Fruit fly (Drosophila melanogaster) Kc167 (cell line): ENCODE data around the gene Cdc50.

ENCODE experiments used
- Sin3A ChIP-seq: fragments of >200 bp; optimal IDR thresholded peaks from 2 replicates; lab custom pipeline; 2018; ENCODE audit warnings: missing external identifiers
- insv ChIP-seq: fragments of >200 bp; optimal IDR thresholded peaks from 3 replicates; lab custom pipeline; 2018; ENCODE audit warnings: missing external identifiers
- psq ChIP-seq: fragments of >200 bp; optimal IDR thresholded peaks from 2 replicates; lab custom pipeline; 2017; ENCODE audit warnings: missing external identifiers

DNA sequence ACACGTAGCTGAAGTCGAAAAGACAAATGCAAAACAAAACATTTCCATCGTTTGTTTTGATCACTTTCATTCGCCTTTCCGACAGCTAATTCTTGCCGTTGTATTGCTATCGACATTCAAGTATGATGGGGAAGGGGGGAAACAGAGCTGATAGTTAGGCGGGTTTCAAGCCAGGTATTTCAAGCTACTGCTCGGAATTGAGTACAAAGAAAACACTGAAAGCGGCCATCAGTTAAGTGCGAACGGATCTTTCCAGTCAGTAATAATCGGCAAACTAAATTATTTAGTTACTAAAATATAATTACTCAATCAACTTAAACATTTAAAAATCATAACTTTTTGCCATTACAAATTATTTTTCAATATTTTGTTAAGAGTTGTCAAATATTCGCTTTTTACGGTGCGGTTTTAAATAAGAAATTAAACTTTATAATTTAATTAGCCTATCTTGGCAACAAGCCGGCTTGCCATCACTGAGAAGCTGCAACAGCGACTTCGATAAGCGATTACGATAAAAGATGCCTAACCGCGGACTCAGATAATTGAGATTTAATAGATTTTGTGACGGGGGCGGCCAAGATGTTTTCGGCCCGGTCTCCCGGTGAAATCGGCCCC, 13.2 kb downstream of the Cdc50 start:
- TF ChIP-seq psq (lab: Kevin White, UChicago) (no peak), insv (no peak), Sin3A (lab: Kevin White, UChicago) (no peak)
